Worm (Caenorhabditis elegans): ENCODE data around the gene xbx-1.

- TF ChIP-seq nhr-237 (tag; optimal IDR thresholded peaks at IDR 0.05): no peak
- TF ChIP-seq unc-120 (tag; optimal IDR thresholded peaks at IDR 0.05; ENCODE audit: poor library complexity, severe bottlenecking): no peak
- no peak for TF ChIP-seq unc-62 (GFP tag; optimal IDR thresholded peaks at IDR 0.05)
- no peak for TF ChIP-seq lsy-2 (tag; optimal IDR thresholded peaks at IDR 0.05)
- TF ChIP-seq nhr-12 (tag; optimal IDR thresholded peaks at IDR 0.05): no peak
- TF ChIP-seq ztf-11 (tag; optimal IDR thresholded peaks at IDR 0.05): no peak
- TF ChIP-seq snpc-4 (tag; optimal IDR thresholded peaks at IDR 0.05): no peak
- no peak for TF ChIP-seq ces-1 (GFP tag; optimal IDR thresholded peaks at IDR 0.05)
- no peak for TF ChIP-seq lin-13 (tag; optimal IDR thresholded peaks at IDR 0.05)
- no peak for TF ChIP-seq unc-39 (tag; optimal IDR thresholded peaks at IDR 0.05)
- TF ChIP-seq sem-2 (GFP tag; optimal IDR thresholded peaks at IDR 0.05): no peak
- TF ChIP-seq blmp-1 (tag; optimal IDR thresholded peaks at IDR 0.05): no peak
These were observed 36.3 kb upstream of the xbx-1 start for ce11 chrV:14943774-14944173.
